Worm (Caenorhabditis elegans): ENCODE measurements around the gene Y54G2A.15.

DNA sequence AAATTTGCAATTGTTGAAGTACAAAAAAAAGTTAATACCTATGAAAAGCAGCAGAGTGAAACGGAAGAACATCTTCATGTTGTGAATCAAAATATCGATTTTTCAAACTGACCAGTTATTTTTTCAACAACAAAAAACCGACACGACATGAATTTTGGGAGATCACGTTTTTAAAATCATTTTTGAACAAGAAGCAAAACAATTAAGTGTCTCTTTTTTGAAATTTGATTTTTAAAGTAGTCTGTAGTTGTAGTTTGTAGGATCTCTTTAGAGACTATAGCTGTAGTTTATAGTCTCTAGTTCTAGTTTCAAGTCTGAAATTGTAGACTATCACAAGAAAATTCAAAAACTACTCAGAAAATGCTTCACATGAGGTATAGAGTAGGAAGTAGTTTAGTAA, at the start of gene Y54G2A.15:
- TF ChIP-seq snpc-4 (tag; optimal IDR thresholded peaks at IDR 0.05) (no peak), nhr-77 (tag; optimal IDR thresholded peaks at IDR 0.05) (no peak), elt-2 (tag; optimal IDR thresholded peaks at IDR 0.05) (no peak), nhr-28 (tag; optimal IDR thresholded peaks at IDR 0.05) (no peak)
